Fruit fly (Drosophila melanogaster) whole organism, embryonic: ENCODE measurements around the gene glob1.

ENCODE experiments used
- Antp ChIP-seq: fragments of 200-800 bp; sonication (Bioruptor generic); optimal IDR thresholded peaks from 3 replicates; lab custom pipeline; 2016; ENCODE audit warnings: missing biosample characterization, missing genetic modification characterization
- CG10274 ChIP-seq: fragments of 200-800 bp; sonication (Bioruptor generic); optimal IDR thresholded peaks from 3 replicates; lab custom pipeline; 2017; ENCODE audit warnings: missing biosample characterization, mild to moderate bottlenecking, missing genetic modification characterization
- CG11093 ChIP-seq: fragments of 200-800 bp; sonication (Bioruptor generic); IDR thresholded peaks from 3 replicates; pipeline ENCODE4 v1.3.6; 2022; ENCODE audit warnings: missing biosample characterization, missing genetic modification characterization
- CG12942 ChIP-seq: fragments of 200-800 bp; sonication (Bioruptor generic); optimal IDR thresholded peaks from 3 replicates; lab custom pipeline; 2016; ENCODE audit warnings: missing biosample characterization, missing genetic modification characterization
- CG14014 ChIP-seq: fragments of 200-800 bp; sonication (Bioruptor generic); IDR thresholded peaks from 2 replicates; pipeline ENCODE4 v1.3.6; 2022; ENCODE audit warnings: missing biosample characterization, missing genetic modification characterization
- CG14710 ChIP-seq: fragments of 200-800 bp; sonication (Bioruptor generic); optimal IDR thresholded peaks from 3 replicates; lab custom pipeline; 2019; ENCODE audit warnings: missing biosample characterization, mild to moderate bottlenecking, missing genetic modification characterization, moderate library complexity
- CG15514 ChIP-seq: fragments of 200-800 bp; sonication (Bioruptor generic); optimal IDR thresholded peaks from 3 replicates; lab custom pipeline; 2017; ENCODE audit warnings: missing biosample characterization, missing genetic modification characterization, mild to moderate bottlenecking, moderate library complexity, missing genetic modification reagents
- CG16815 ChIP-seq: fragments of 200-800 bp; sonication (Bioruptor generic); optimal IDR thresholded peaks from 3 replicates; lab custom pipeline; 2017; ENCODE audit warnings: missing biosample characterization, mild to moderate bottlenecking, missing genetic modification characterization
- CG17385 ChIP-seq: fragments of 200-800 bp; sonication (Bioruptor generic); optimal IDR thresholded peaks from 3 replicates; lab custom pipeline; 2018; ENCODE audit warnings: missing biosample characterization, mild to moderate bottlenecking, missing genetic modification characterization
- CG31365 ChIP-seq: fragments of 200-800 bp; sonication (Bioruptor generic); optimal IDR thresholded peaks from 2 replicates; lab custom pipeline; 2018; ENCODE audit warnings: missing biosample characterization, mild to moderate bottlenecking, missing genetic modification characterization
- CG31388 ChIP-seq: fragments of 200-800 bp; sonication (Bioruptor generic); optimal IDR thresholded peaks from 2 replicates; lab custom pipeline; 2016; ENCODE audit warnings: missing biosample characterization, missing genetic modification characterization
- CG33557 ChIP-seq: fragments of 200-800 bp; sonication (Bioruptor generic); optimal IDR thresholded peaks from 2 replicates; lab custom pipeline; 2019; ENCODE audit warnings: missing biosample characterization, mild to moderate bottlenecking, missing genetic modification characterization, moderate library complexity
- CG3726 ChIP-seq: fragments of 200-800 bp; sonication (Bioruptor generic); IDR thresholded peaks from 3 replicates; pipeline ENCODE4, ENCODE4 v1.3.6; 2022; ENCODE audit warnings: missing biosample characterization, missing genetic modification characterization
- CG42726 ChIP-seq: fragments of 200-800 bp; sonication (Bioruptor generic); IDR thresholded peaks from 2 replicates; pipeline ENCODE4 v1.3.6; 2022; ENCODE audit warnings: missing biosample characterization, missing genetic modification characterization; ENCODE audit not compliant: partially characterized antibody
- CG4328 ChIP-seq: fragments of 200-800 bp; sonication (Bioruptor generic); optimal IDR thresholded peaks from 3 replicates; lab custom pipeline; 2017; ENCODE audit warnings: missing biosample characterization, missing genetic modification reagents, missing genetic modification characterization
- CG6765 ChIP-seq: fragments of 200-800 bp; sonication (Bioruptor generic); optimal IDR thresholded peaks from 3 replicates; lab custom pipeline; 2017; ENCODE audit warnings: missing biosample characterization, mild to moderate bottlenecking, missing genetic modification characterization
- CG8290 ChIP-seq, 3 experiments: fragments of 200-800 bp; sonication (Bioruptor generic); optimal IDR thresholded peaks; 2 replicates each; lab custom pipeline; 2016 to 2019; ENCODE audit warnings: missing biosample characterization in 3 of 3, missing genetic modification characterization in 3 of 3, mild to moderate bottlenecking in 2 of 3, moderate library complexity in 1 of 3
- CoRest ChIP-seq: fragments of 200-800 bp; sonication (Bioruptor generic); optimal IDR thresholded peaks from 3 replicates; lab custom pipeline; 2018; ENCODE audit warnings: missing biosample characterization, mild to moderate bottlenecking, missing genetic modification characterization, moderate library complexity
- D19A ChIP-seq: fragments of 200-800 bp; optimal IDR thresholded peaks from 3 replicates; lab custom pipeline; 2019; ENCODE audit warnings: missing biosample characterization, mild to moderate bottlenecking, missing genetic modification characterization, moderate library complexity
- Drgx ChIP-seq: fragments of 200-800 bp; sonication (Bioruptor generic); IDR thresholded peaks from 2 replicates; pipeline ENCODE4 v1.3.6; 2022; ENCODE audit warnings: missing biosample characterization, missing genetic modification characterization
- Hmr ChIP-seq: fragments of 200-800 bp; sonication (Bioruptor generic); optimal IDR thresholded peaks from 3 replicates; lab custom pipeline; 2017; ENCODE audit warnings: mild to moderate bottlenecking, missing biosample characterization, missing genetic modification reagents, missing genetic modification characterization
- Nf-YC ChIP-seq: fragments of 200-800 bp; optimal IDR thresholded peaks from 3 replicates; lab custom pipeline; 2019; ENCODE audit warnings: missing biosample characterization, mild to moderate bottlenecking, missing genetic modification characterization, moderate library complexity
- Sox102F ChIP-seq: fragments of 200-800 bp; sonication (Bioruptor generic); optimal IDR thresholded peaks from 2 replicates; lab custom pipeline; 2018; ENCODE audit warnings: missing biosample characterization, mild to moderate bottlenecking, missing genetic modification characterization, moderate library complexity
- Tbp ChIP-seq: fragments of >200 bp; optimal IDR thresholded peaks from 2 replicates; lab custom pipeline; 2018; ENCODE audit warnings: missing biosample characterization, missing genetic modification characterization
- ara ChIP-seq: fragments of 200-800 bp; sonication (Bioruptor generic); IDR thresholded peaks from 2 replicates; pipeline ENCODE4 v1.3.6; 2022; ENCODE audit warnings: missing biosample characterization, missing genetic modification characterization
- cad ChIP-seq: fragments of >200 bp; optimal IDR thresholded peaks from 2 replicates; lab custom pipeline; 2017; ENCODE audit warnings: missing biosample characterization, missing genetic modification characterization
- chn ChIP-seq: fragments of 200-800 bp; sonication (Bioruptor generic); optimal IDR thresholded peaks from 2 replicates; lab custom pipeline; 2016; ENCODE audit warnings: missing biosample characterization, missing genetic modification characterization
- corto ChIP-seq: fragments of 200-800 bp; sonication (Bioruptor generic); optimal IDR thresholded peaks from 2 replicates; lab custom pipeline; 2016; ENCODE audit warnings: missing biosample characterization, mild to moderate bottlenecking, missing genetic modification characterization, moderate library complexity
- crol ChIP-seq: fragments of 200-800 bp; sonication (Bioruptor generic); IDR thresholded peaks from 2 replicates; pipeline ENCODE4 v1.3.6; 2022; ENCODE audit warnings: missing biosample characterization, missing genetic modification characterization
- dan ChIP-seq: fragments of 200-800 bp; sonication (Bioruptor generic); IDR thresholded peaks from 2 replicates; pipeline ENCODE4 v1.3.6; 2022; ENCODE audit warnings: missing biosample characterization, missing genetic modification characterization
- dysf ChIP-seq: fragments of 200-800 bp; sonication (Bioruptor generic); IDR thresholded peaks from 3 replicates; pipeline ENCODE4 v1.3.6; 2022; ENCODE audit warnings: missing biosample characterization, missing genetic modification characterization
- gcm ChIP-seq: fragments of 200-800 bp; sonication (Bioruptor generic); optimal IDR thresholded peaks from 2 replicates; lab custom pipeline; 2019; ENCODE audit warnings: missing biosample characterization, mild to moderate bottlenecking, missing genetic modification characterization, moderate library complexity
- jing ChIP-seq: fragments of 200-800 bp; sonication (Bioruptor generic); optimal IDR thresholded peaks from 2 replicates; lab custom pipeline; 2018; ENCODE audit warnings: missing biosample characterization, mild to moderate bottlenecking, missing genetic modification characterization
- kni ChIP-seq: fragments of 200-800 bp; sonication (Bioruptor generic); optimal IDR thresholded peaks from 3 replicates; lab custom pipeline; 2017; ENCODE audit warnings: mild to moderate bottlenecking, missing biosample characterization, missing genetic modification reagents, missing genetic modification characterization
- lilli ChIP-seq: fragments of 200-800 bp; sonication (Bioruptor generic); optimal IDR thresholded peaks from 3 replicates; lab custom pipeline; 2016; ENCODE audit warnings: missing biosample characterization, missing genetic modification characterization
- lov ChIP-seq, 2 experiments: fragments of 200-800 bp in 1 of 2; fragments of >200 bp in 1 of 2; sonication (Bioruptor generic) in 1 of 2; IDR thresholded peaks in 1 of 2; optimal IDR thresholded peaks in 1 of 2; 2 replicates in 1 of 2; 3 replicates in 1 of 2; pipeline versions ENCODE4 v1.3.6 to Lab custom; 2017 to 2022; ENCODE audit warnings: missing biosample characterization in 1 of 2, missing genetic modification characterization in 1 of 2
- pum ChIP-seq: fragments of 200-800 bp; sonication (Bioruptor generic); optimal IDR thresholded peaks from 2 replicates; lab custom pipeline; 2016; ENCODE audit warnings: missing biosample characterization, missing genetic modification characterization
- ranshi ChIP-seq: fragments of 200-800 bp; sonication (Bioruptor generic); IDR thresholded peaks from 2 replicates; pipeline ENCODE4 v1.3.6; 2022; ENCODE audit warnings: missing biosample characterization, missing genetic modification characterization
- run ChIP-seq: fragments of 200-800 bp; sonication (Bioruptor generic); optimal IDR thresholded peaks from 3 replicates; lab custom pipeline; 2018; ENCODE audit warnings: missing biosample characterization, mild to moderate bottlenecking, missing genetic modification characterization
- sd ChIP-seq: fragments of 200-800 bp; sonication (Bioruptor generic); optimal IDR thresholded peaks from 3 replicates; lab custom pipeline; 2018; ENCODE audit warnings: missing biosample characterization, mild to moderate bottlenecking, missing genetic modification characterization, moderate library complexity
- sens ChIP-seq: fragments of 200-800 bp; sonication (Bioruptor generic); peaks from one replicate; lab custom pipeline; 2016; ENCODE audit warnings: missing biosample characterization, missing genetic modification characterization
- stc ChIP-seq: fragments of 200-800 bp; sonication (Bioruptor generic); IDR thresholded peaks from 2 replicates; pipeline ENCODE4 v1.3.6; 2022; ENCODE audit warnings: missing biosample characterization, missing genetic modification characterization
- stwl ChIP-seq: fragments of 200-800 bp; sonication (Bioruptor generic); optimal IDR thresholded peaks from 3 replicates; lab custom pipeline; 2018; ENCODE audit warnings: missing biosample characterization, mild to moderate bottlenecking, missing genetic modification characterization, moderate library complexity
- vfl ChIP-seq: fragments of 200-800 bp; sonication (Bioruptor generic); optimal IDR thresholded peaks from 2 replicates; lab custom pipeline; 2016; ENCODE audit warnings: missing biosample characterization, missing genetic modification characterization
- zfh2 ChIP-seq: fragments of 200-800 bp; sonication (Bioruptor generic); optimal IDR thresholded peaks from 2 replicates; lab custom pipeline; 2016; ENCODE audit warnings: missing biosample characterization, missing genetic modification characterization

glob1 gene

DNA sequence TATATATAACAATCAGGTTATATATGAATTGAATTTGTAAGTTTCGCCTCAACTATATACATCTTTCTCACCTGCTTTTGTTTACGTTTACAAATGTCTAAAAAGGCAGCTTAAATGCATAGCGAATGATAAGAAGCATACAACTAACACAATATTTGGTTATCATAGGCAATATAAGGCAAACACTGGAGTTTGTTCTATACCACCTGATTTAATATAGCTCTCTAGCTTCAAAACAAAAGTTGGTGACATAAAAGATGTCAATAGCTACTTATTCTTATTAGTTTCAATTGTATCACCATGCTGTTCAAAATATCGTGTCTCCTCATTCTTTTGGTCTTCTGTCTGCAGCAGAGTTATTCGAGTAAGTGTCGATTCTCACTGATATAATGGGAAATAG lies 21.5 kb upstream of the glob1 start (continued):
- TF ChIP-seq CG11093 (GFP tag; lab: Robert Waterston, UW), result no peak
- TF ChIP-seq Nf-YC (tag; lab: Kevin White, UChicago), result no peak
- no peak for TF ChIP-seq Antp
- peak; percentile 36 for TF ChIP-seq CG15514 (GFP tag; lab: Kevin White, UChicago)
- TF ChIP-seq Hmr (GFP tag; lab: Kevin White, UChicago), result no peak
- no peak for TF ChIP-seq corto (GFP tag; lab: Kevin White, UChicago)
- no peak for TF ChIP-seq dysf (GFP tag; lab: Robert Waterston, UW)

DNA sequence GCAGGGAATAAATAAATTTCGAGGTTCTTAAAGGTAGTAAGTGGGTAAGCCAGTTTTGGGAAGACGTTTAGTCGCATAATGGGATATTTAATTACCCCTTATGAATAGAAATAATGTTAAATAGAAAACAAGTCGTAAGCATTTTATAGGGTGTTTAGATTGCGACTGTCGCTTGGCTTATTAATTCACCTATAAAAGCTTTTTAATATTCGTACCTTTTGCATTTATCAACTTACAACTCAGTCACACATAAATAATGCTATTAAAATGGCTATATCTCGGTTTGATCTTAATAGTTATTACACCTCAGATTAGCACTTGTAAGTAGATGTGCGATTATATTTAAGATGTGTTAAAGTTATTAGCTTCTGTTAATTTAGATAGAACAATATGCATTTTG lies 20.9 kb upstream of the glob1 start, which contains the start of gene CG34276:
Gene CG34276 (plus strand): TSS at position 301 of the 400 bp plus-strand sequence.
- TF ChIP-seq CG17385 (GFP tag; lab: Kevin White, UChicago) (no peak), CG16815 (GFP tag; lab: Kevin White, UChicago) (no peak), dan (GFP tag; lab: Robert Waterston, UW) (no peak), CG14710 (tag; lab: Kevin White, UChicago) (no peak), run (tag; lab: Kevin White, UChicago) (no peak), cad (GFP tag; lab: Kevin White, UChicago) (no peak), CG33557 (GFP tag; lab: Kevin White, UChicago) (no peak), vfl (GFP tag; lab: Kevin White, UChicago) (no peak), CG31365 (tag; lab: Kevin White, UChicago) (no peak), Tbp (no peak), crol (GFP tag; lab: Robert Waterston, UW) (no peak), CG6765 (no peak), Sox102F (GFP tag; lab: Kevin White, UChicago) (no peak), CG3726 (GFP tag; lab: Robert Waterston, UW) (no peak), CG42726 (no peak), chn (GFP tag; lab: Kevin White, UChicago) (no peak), CG14014 (GFP tag; lab: Robert Waterston, UW) (no peak), stc (GFP tag; lab: Robert Waterston, UW) (no peak), CG12942 (no peak)

DNA sequence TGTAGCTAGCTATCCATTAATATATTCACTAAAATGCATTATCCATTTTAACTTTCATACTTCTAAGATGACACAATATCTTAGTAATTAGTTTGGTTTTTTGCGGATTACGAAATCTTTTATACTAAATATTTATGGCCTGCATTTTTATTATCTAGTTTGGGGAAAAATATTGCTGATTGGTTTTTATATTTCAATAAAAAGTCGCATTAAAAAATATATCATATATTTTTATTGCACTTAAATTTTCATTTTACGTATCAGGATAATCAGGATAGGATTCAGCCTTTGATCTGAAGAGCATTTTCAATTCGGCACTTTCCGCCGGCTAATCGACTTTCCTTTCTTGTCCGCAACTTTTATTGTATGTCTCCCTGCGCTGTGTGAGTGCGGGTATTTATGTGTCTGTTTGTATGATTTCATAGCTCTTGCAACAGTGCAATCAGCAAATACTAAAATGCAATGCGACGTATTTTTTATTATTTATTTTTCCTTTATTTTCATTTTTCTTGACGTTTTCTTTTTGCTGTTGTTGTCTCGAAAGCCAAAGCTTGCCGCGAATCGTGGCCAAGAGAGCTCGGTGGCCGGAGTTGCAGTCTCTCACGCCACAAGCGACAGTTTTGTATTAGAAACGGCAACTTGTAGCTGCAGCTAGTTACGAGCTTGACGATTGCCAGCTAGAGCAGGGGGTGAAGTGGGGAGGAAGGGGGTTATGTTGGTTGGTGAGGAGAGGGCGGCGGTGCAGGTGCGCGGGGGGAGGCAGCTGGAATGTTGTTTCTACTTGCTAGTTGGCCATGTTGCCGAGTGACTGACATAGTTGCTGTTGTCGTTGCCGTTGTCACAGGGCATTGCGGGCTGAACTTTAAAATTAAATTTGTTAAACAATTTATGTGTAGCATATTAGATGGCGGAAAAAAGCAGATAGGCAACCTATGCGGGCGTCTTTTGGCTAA lies 18.5 kb upstream of the glob1 start:
- TF ChIP-seq ara (GFP tag; lab: Robert Waterston, UW) (no peak), pum (GFP tag; lab: Kevin White, UChicago) (no peak), kni (GFP tag; lab: Kevin White, UChicago) (peak; percentile 30), D19A (tag; lab: Kevin White, UChicago) (peak; percentile 36), CG8290 (GFP tag; optimal IDR thresholded peaks at IDR 0.05; lab: Kevin White, UChicago) (no peak), CG8290 (tag; optimal IDR thresholded peaks at IDR 0.05; lab: Kevin White, UChicago) (no peak), CG31388 (GFP tag; lab: Kevin White, UChicago) (no peak), lov (optimal IDR thresholded peaks at IDR 0.05; lab: Kevin White, UChicago) (no peak), lov (GFP tag; IDR thresholded peaks at IDR 0.05; lab: Robert Waterston, UW) (no peak), jing (GFP tag; lab: Kevin White, UChicago) (no peak), Drgx (GFP tag; lab: Robert Waterston, UW) (peak; percentile 36), stwl (no peak), CoRest (tag; lab: Kevin White, UChicago) (no peak), gcm (GFP tag; lab: Kevin White, UChicago) (peak; percentile 58), ranshi (no peak), CG4328 (GFP tag; lab: Kevin White, UChicago) (no peak), zfh2 (GFP tag; lab: Kevin White, UChicago) (no peak), sens (peak; percentile 19), lilli (GFP tag; lab: Kevin White, UChicago) (no peak), sd (peak; percentile 86), crol (GFP tag; lab: Robert Waterston, UW) (peak; percentile 89), CG10274 (no peak)
